Fruit fly (Drosophila melanogaster) whole organism, prepupa: ENCODE data around the gene Ubi-p5E.
A peak's percentile ranks its signal among the peaks of the same experiment; 100 is the strongest.

Experiments
- Blimp-1 ChIP-seq: fragments of 200-800 bp; sonication (Bioruptor generic); optimal IDR thresholded peaks from 3 replicates; lab custom pipeline; 2017; ENCODE audit warnings: missing biosample characterization, missing genetic modification characterization, mild to moderate bottlenecking, moderate library complexity, missing genetic modification reagents
- CG10631 ChIP-seq: fragments of 200-800 bp; sonication (Bioruptor generic); optimal IDR thresholded peaks from 2 replicates; lab custom pipeline; 2016; ENCODE audit warnings: missing biosample characterization, missing genetic modification characterization
- CG11762 ChIP-seq: fragments of 200-800 bp; sonication (Bioruptor generic); optimal IDR thresholded peaks from 3 replicates; lab custom pipeline; 2016; ENCODE audit warnings: missing biosample characterization, missing genetic modification characterization; ENCODE audit not compliant: insufficient read depth
- CG11902 ChIP-seq: fragments of 200-800 bp; sonication (Bioruptor generic); optimal IDR thresholded peaks from 3 replicates; lab custom pipeline; 2016; ENCODE audit warnings: missing biosample characterization, missing genetic modification characterization
- CG15336 ChIP-seq: fragments of 200-800 bp; sonication (Bioruptor generic); IDR thresholded peaks from 2 replicates; pipeline ENCODE4 v1.3.6; 2022; ENCODE audit warnings: missing biosample characterization, missing genetic modification characterization
- CG1621 ChIP-seq: fragments of 200-800 bp; sonication (Bioruptor generic); optimal IDR thresholded peaks from 3 replicates; lab custom pipeline; 2018; ENCODE audit warnings: missing biosample characterization, mild to moderate bottlenecking, missing genetic modification characterization
- CG16779 ChIP-seq: fragments of 200-800 bp; sonication (Bioruptor generic); optimal IDR thresholded peaks from 3 replicates; lab custom pipeline; 2017; ENCODE audit warnings: missing biosample characterization, mild to moderate bottlenecking, missing genetic modification characterization
- CG3032 ChIP-seq: fragments of 200-800 bp; optimal IDR thresholded peaks from 2 replicates; lab custom pipeline; 2019; ENCODE audit warnings: missing biosample characterization, mild to moderate bottlenecking, missing genetic modification characterization, moderate library complexity
- CG31627 ChIP-seq: fragments of 200-800 bp; sonication (Bioruptor generic); optimal IDR thresholded peaks from 3 replicates; lab custom pipeline; 2016; ENCODE audit warnings: missing biosample characterization, missing genetic modification characterization
- CG34406 ChIP-seq: fragments of 200-800 bp; sonication (Bioruptor generic); optimal IDR thresholded peaks from 3 replicates; lab custom pipeline; 2016; ENCODE audit warnings: missing biosample characterization, missing genetic modification characterization
- CG3919 ChIP-seq: fragments of 200-800 bp; sonication (Bioruptor generic); optimal IDR thresholded peaks from 3 replicates; lab custom pipeline; 2016; ENCODE audit warnings: missing biosample characterization, missing genetic modification characterization
- CG4318 ChIP-seq: fragments of 200-800 bp; sonication (Bioruptor generic); optimal IDR thresholded peaks from 3 replicates; lab custom pipeline; 2017; ENCODE audit warnings: missing biosample characterization, mild to moderate bottlenecking, missing genetic modification characterization
- CG6163 ChIP-seq: fragments of 200-800 bp; sonication (Bioruptor generic); IDR thresholded peaks from 3 replicates; pipeline ENCODE4 v1.3.6; 2022; ENCODE audit warnings: missing biosample characterization, missing genetic modification characterization
- CG6276 ChIP-seq: fragments of 200-800 bp; sonication (Bioruptor generic); optimal IDR thresholded peaks from 2 replicates; lab custom pipeline; 2017; ENCODE audit warnings: missing biosample characterization, mild to moderate bottlenecking, missing genetic modification characterization
- CG6792 ChIP-seq: fragments of 200-800 bp; sonication (Bioruptor generic); optimal IDR thresholded peaks from 3 replicates; lab custom pipeline; 2016; ENCODE audit warnings: missing biosample characterization, missing genetic modification characterization
- CG6808 ChIP-seq: fragments of 200-800 bp; sonication (Bioruptor generic); optimal IDR thresholded peaks from 3 replicates; lab custom pipeline; 2017; ENCODE audit warnings: missing biosample characterization, missing genetic modification characterization, mild to moderate bottlenecking, moderate library complexity, missing genetic modification reagents
- CG6854 ChIP-seq: fragments of 200-800 bp; sonication (Bioruptor generic); optimal IDR thresholded peaks from 2 replicates; lab custom pipeline; 2017; ENCODE audit warnings: missing biosample characterization, mild to moderate bottlenecking, missing genetic modification characterization
- CG7368 ChIP-seq: fragments of 200-800 bp; sonication (Bioruptor generic); optimal IDR thresholded peaks from 3 replicates; lab custom pipeline; 2016; ENCODE audit warnings: missing biosample characterization, missing genetic modification characterization
- CG8119 ChIP-seq: fragments of 200-800 bp; sonication (Bioruptor generic); IDR thresholded peaks from 3 replicates; pipeline ENCODE4 v1.3.6; 2022; ENCODE audit warnings: missing biosample characterization, missing genetic modification characterization
- CG8319 ChIP-seq: fragments of 200-800 bp; sonication (Bioruptor generic); optimal IDR thresholded peaks from 3 replicates; lab custom pipeline; 2016; ENCODE audit warnings: missing biosample characterization, missing genetic modification characterization
- CG8632 ChIP-seq: fragments of 200-800 bp; sonication (Bioruptor generic); optimal IDR thresholded peaks from 3 replicates; lab custom pipeline; 2016; ENCODE audit warnings: missing biosample characterization, missing genetic modification characterization
- CG9139 ChIP-seq: fragments of 200-800 bp; sonication (Bioruptor generic); optimal IDR thresholded peaks from 3 replicates; lab custom pipeline; 2017; ENCODE audit warnings: missing biosample characterization, mild to moderate bottlenecking, missing genetic modification characterization
- Eip75B ChIP-seq: fragments of 200-800 bp; sonication (Bioruptor generic); optimal IDR thresholded peaks from 3 replicates; lab custom pipeline; 2016; ENCODE audit warnings: missing biosample characterization, missing genetic modification characterization
- Eip78C ChIP-seq: fragments of 200-800 bp; sonication (Bioruptor generic); peaks from one replicate; lab custom pipeline; 2016; ENCODE audit warnings: missing biosample characterization, missing genetic modification characterization
- Eip93F ChIP-seq: fragments of 200-800 bp; sonication (Bioruptor generic); optimal IDR thresholded peaks from 2 replicates; lab custom pipeline; 2016; ENCODE audit warnings: missing biosample characterization, mild to moderate bottlenecking, missing genetic modification characterization
- Ets96B ChIP-seq: fragments of 200-800 bp; optimal IDR thresholded peaks from 2 replicates; lab custom pipeline; 2019; ENCODE audit warnings: missing biosample characterization, mild to moderate bottlenecking, missing genetic modification characterization, moderate library complexity
- Gug ChIP-seq: fragments of 200-800 bp; sonication (Bioruptor generic); IDR thresholded peaks from 2 replicates; pipeline ENCODE4 v1.3.6; 2022; ENCODE audit warnings: missing biosample characterization, missing genetic modification characterization
- Hr38 ChIP-seq: sonication (Bioruptor generic); optimal IDR thresholded peaks from 2 replicates; lab custom pipeline; 2016; ENCODE audit warnings: missing biosample characterization, missing genetic modification characterization
- Hr39 ChIP-seq: fragments of 200-800 bp; sonication (Bioruptor generic); optimal IDR thresholded peaks from 2 replicates; lab custom pipeline; 2016; ENCODE audit warnings: missing biosample characterization, missing genetic modification characterization
- Hr4 ChIP-seq: fragments of 200-800 bp; sonication (Bioruptor generic); optimal IDR thresholded peaks from 3 replicates; lab custom pipeline; 2016; ENCODE audit warnings: missing biosample characterization, missing genetic modification characterization
- Lpt ChIP-seq: fragments of 200-800 bp; sonication (Bioruptor generic); optimal IDR thresholded peaks from 3 replicates; lab custom pipeline; 2016; ENCODE audit warnings: missing biosample characterization, missing genetic modification characterization
- Met ChIP-seq: fragments of 200-800 bp; sonication (Bioruptor generic); optimal IDR thresholded peaks from 3 replicates; lab custom pipeline; 2016; ENCODE audit warnings: missing biosample characterization, missing genetic modification characterization
- OdsH ChIP-seq: fragments of 200-800 bp; sonication (Bioruptor generic); optimal IDR thresholded peaks from 3 replicates; lab custom pipeline; 2016; ENCODE audit warnings: missing biosample characterization, missing genetic modification characterization
- Smox ChIP-seq: fragments of 200-800 bp; sonication (Bioruptor generic); optimal IDR thresholded peaks from 3 replicates; lab custom pipeline; 2016; ENCODE audit warnings: missing biosample characterization, missing genetic modification characterization
- Sox14 ChIP-seq: fragments of 200-800 bp; sonication (Bioruptor generic); optimal IDR thresholded peaks from 3 replicates; lab custom pipeline; 2016; ENCODE audit warnings: missing biosample characterization, missing genetic modification characterization
- Sox15 ChIP-seq: fragments of 200-800 bp; sonication (Bioruptor generic); optimal IDR thresholded peaks from 3 replicates; lab custom pipeline; 2016; ENCODE audit warnings: missing biosample characterization, missing genetic modification characterization
- achi ChIP-seq: fragments of 200-800 bp; sonication (Bioruptor generic); optimal IDR thresholded peaks from 3 replicates; lab custom pipeline; 2016; ENCODE audit warnings: missing biosample characterization, missing genetic modification characterization
- acj6 ChIP-seq: fragments of 200-800 bp; sonication (Bioruptor generic); optimal IDR thresholded peaks from 3 replicates; lab custom pipeline; 2016; ENCODE audit warnings: missing biosample characterization, missing genetic modification characterization
- cyc ChIP-seq: fragments of 200-800 bp; sonication (Bioruptor generic); optimal IDR thresholded peaks from 3 replicates; lab custom pipeline; 2016; ENCODE audit warnings: missing biosample characterization, missing genetic modification characterization
- dac ChIP-seq: fragments of 200-800 bp; sonication (Bioruptor generic); optimal IDR thresholded peaks from 2 replicates; lab custom pipeline; 2017; ENCODE audit warnings: missing biosample characterization, mild to moderate bottlenecking, missing genetic modification characterization
- dsx ChIP-seq: fragments of 200-800 bp; optimal IDR thresholded peaks from 3 replicates; lab custom pipeline; 2019; ENCODE audit warnings: missing biosample characterization, mild to moderate bottlenecking, missing genetic modification characterization, moderate library complexity; ENCODE audit not compliant: poor library complexity, severe bottlenecking
- eg ChIP-seq: fragments of 200-800 bp; sonication (Bioruptor generic); IDR thresholded peaks from 3 replicates; pipeline ENCODE4 v1.3.6; 2022; ENCODE audit warnings: missing biosample characterization, missing genetic modification characterization
- fd59A ChIP-seq: fragments of 200-800 bp; sonication (Bioruptor generic); optimal IDR thresholded peaks from 2 replicates; lab custom pipeline; 2017; ENCODE audit warnings: missing biosample characterization, mild to moderate bottlenecking, missing genetic modification characterization, missing genetic modification reagents
- fd85E ChIP-seq: fragments of 200-800 bp; sonication (Bioruptor generic); optimal IDR thresholded peaks from 3 replicates; lab custom pipeline; 2016; ENCODE audit warnings: missing biosample characterization, missing genetic modification characterization
- lz ChIP-seq: fragments of 200-800 bp; sonication (Bioruptor generic); optimal IDR thresholded peaks from 3 replicates; lab custom pipeline; 2016; ENCODE audit warnings: missing biosample characterization, missing genetic modification characterization
- pdm3 ChIP-seq: fragments of 200-800 bp; sonication (Bioruptor generic); optimal IDR thresholded peaks from 3 replicates; lab custom pipeline; 2016; ENCODE audit warnings: missing biosample characterization, missing genetic modification characterization
- salr ChIP-seq, 2 experiments: fragments of 200-800 bp; sonication (Bioruptor generic); optimal IDR thresholded peaks; 3 replicates each; lab custom pipeline; 2016 to 2018; ENCODE audit warnings: missing biosample characterization in 2 of 2, missing genetic modification characterization in 2 of 2, mild to moderate bottlenecking in 1 of 2
- spab ChIP-seq: fragments of 200-800 bp; sonication (Bioruptor generic); optimal IDR thresholded peaks from 2 replicates; lab custom pipeline; 2017; ENCODE audit warnings: missing biosample characterization, mild to moderate bottlenecking, missing genetic modification characterization, missing genetic modification reagents
- ss ChIP-seq, 2 experiments: fragments of 200-800 bp; sonication (Bioruptor generic); optimal IDR thresholded peaks; 2 replicates in 1 of 2; 3 replicates in 1 of 2; lab custom pipeline; 2017 to 2018; ENCODE audit warnings: mild to moderate bottlenecking in 2 of 2, missing biosample characterization in 2 of 2, missing genetic modification characterization in 2 of 2, moderate library complexity in 1 of 2
- svp ChIP-seq: fragments of 200-800 bp; sonication (Bioruptor generic); peaks from one replicate; lab custom pipeline; 2016; ENCODE audit warnings: missing biosample characterization, missing genetic modification characterization
- topi ChIP-seq: fragments of 200-800 bp; sonication (Bioruptor generic); optimal IDR thresholded peaks from 3 replicates; lab custom pipeline; 2016; ENCODE audit warnings: missing biosample characterization, missing genetic modification characterization
- vri ChIP-seq: fragments of 200-800 bp; sonication (Bioruptor generic); optimal IDR thresholded peaks from 3 replicates; lab custom pipeline; 2016; ENCODE audit warnings: missing biosample characterization, mild to moderate bottlenecking, missing genetic modification characterization

The Ubi-p5E gene

DNA sequence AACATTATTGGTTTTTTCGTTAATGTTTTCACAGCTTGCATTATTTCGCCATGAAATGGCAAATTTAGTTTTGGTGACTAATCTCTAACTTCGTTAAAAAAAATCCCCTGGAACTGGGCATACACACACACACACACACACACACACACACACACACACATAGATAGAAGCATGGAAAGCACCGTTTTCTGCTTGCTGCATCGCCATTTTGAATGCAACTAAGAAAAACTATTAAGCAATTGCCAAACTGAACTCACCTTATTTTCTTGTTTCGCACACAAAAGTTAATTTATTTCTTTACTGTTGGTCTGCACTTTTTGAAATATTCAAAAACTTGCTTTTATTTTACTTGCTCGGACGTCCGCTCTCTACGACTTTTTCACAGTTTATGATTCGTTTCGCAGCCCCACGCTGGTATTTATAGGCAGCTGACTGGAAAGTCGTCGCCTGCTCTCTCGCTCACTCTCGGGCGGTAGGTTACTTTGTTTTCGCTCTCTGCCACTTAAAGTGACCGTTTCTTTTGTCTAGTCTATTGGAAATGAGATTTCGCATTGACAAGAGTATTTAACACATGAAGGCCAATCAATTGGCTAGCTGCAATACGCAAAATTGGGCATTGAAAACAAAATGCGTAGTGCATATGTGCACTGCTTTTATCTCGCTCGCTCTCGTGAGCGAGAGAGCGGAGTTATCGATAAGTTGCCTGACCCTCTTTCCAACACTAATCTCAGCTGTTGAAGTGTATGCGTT is 393 bp downstream of the Ubi-p5E start:
- no peak for TF ChIP-seq CG11902 (GFP tag; lab: Kevin White, UChicago)
- no peak for TF ChIP-seq vri (GFP tag; lab: Kevin White, UChicago)
- TF ChIP-seq CG34406 (GFP tag; lab: Kevin White, UChicago), result no peak
- peak; percentile 40 for TF ChIP-seq CG3919
- TF ChIP-seq Sox14, result peak; percentile 52
- no peak for TF ChIP-seq CG4318 (GFP tag; lab: Kevin White, UChicago)
- no peak for TF ChIP-seq CG3032
- peak; percentile 2 for TF ChIP-seq Blimp-1 (GFP tag; lab: Kevin White, UChicago)
- TF ChIP-seq Hr39 (GFP tag; lab: Kevin White, UChicago), result no peak
- TF ChIP-seq eg (GFP tag; lab: Robert Waterston, UW), result no peak
- no peak for TF ChIP-seq CG15336 (GFP tag; lab: Robert Waterston, UW)
- no peak for TF ChIP-seq OdsH (GFP tag; lab: Kevin White, UChicago)
- TF ChIP-seq svp, result peak; percentile 79
- TF ChIP-seq fd85E (GFP tag; lab: Kevin White, UChicago), result no peak
- TF ChIP-seq CG6854 (GFP tag; lab: Kevin White, UChicago), result no peak
- no peak for TF ChIP-seq Sox15 (GFP tag; lab: Kevin White, UChicago)
- peak; percentile 6 for TF ChIP-seq cyc (GFP tag; lab: Kevin White, UChicago)
- TF ChIP-seq CG31627 (GFP tag; lab: Kevin White, UChicago), result no peak
- TF ChIP-seq CG6792 (GFP tag; lab: Kevin White, UChicago), result no peak
- TF ChIP-seq fd59A (GFP tag; lab: Kevin White, UChicago), result no peak
- no peak for TF ChIP-seq spab
- no peak for TF ChIP-seq pdm3
- peak; percentile 4 for TF ChIP-seq CG8632
- TF ChIP-seq Hr4 (GFP tag; lab: Kevin White, UChicago), result no peak
- no peak for TF ChIP-seq dac
- no peak for TF ChIP-seq Ets96B (tag; lab: Kevin White, UChicago)
- no peak for TF ChIP-seq CG9139 (GFP tag; lab: Kevin White, UChicago)
- no peak for TF ChIP-seq CG6808
- TF ChIP-seq Gug (GFP tag; lab: Robert Waterston, UW), result no peak
- no peak for TF ChIP-seq CG16779 (tag; lab: Kevin White, UChicago)
- no peak for TF ChIP-seq Hr38 (GFP tag; lab: Kevin White, UChicago)
- no peak for TF ChIP-seq CG1621 (tag; lab: Kevin White, UChicago)
- TF ChIP-seq CG7368 (GFP tag; lab: Kevin White, UChicago), result no peak
- peak; percentile 33 for TF ChIP-seq achi (GFP tag; lab: Kevin White, UChicago)
- no peak for TF ChIP-seq Smox (GFP tag; lab: Kevin White, UChicago)
- TF ChIP-seq dsx, result peak; percentile 10
- TF ChIP-seq CG6276 (GFP tag; lab: Kevin White, UChicago), result no peak
- no peak for TF ChIP-seq lz (GFP tag; lab: Kevin White, UChicago)
- peak; percentile 27; the same call in 1 of the 3 replicates for TF ChIP-seq CG8119 (GFP tag; lab: Robert Waterston, UW)
- TF ChIP-seq Eip78C (GFP tag; lab: Kevin White, UChicago), result peak; percentile 72
- no peak for TF ChIP-seq salr (GFP tag; optimal IDR thresholded peaks at IDR 0.05; lab: Kevin White, UChicago)
- peak; percentile 27 for TF ChIP-seq Eip75B (GFP tag; lab: Kevin White, UChicago)
- no peak for TF ChIP-seq CG6163 (GFP tag; lab: Robert Waterston, UW)
- TF ChIP-seq CG11762, result no peak
- no peak for TF ChIP-seq Lpt (GFP tag; lab: Kevin White, UChicago)
- peak in 1 of 2 experiments; percentile 22 for TF ChIP-seq ss (GFP tag; optimal IDR thresholded peaks at IDR 0.05; lab: Kevin White, UChicago)
- TF ChIP-seq CG8319 (GFP tag; lab: Kevin White, UChicago), result no peak
- no peak for TF ChIP-seq Eip93F
- peak; percentile 34 for TF ChIP-seq Met (GFP tag; lab: Kevin White, UChicago)
- TF ChIP-seq topi (GFP tag; lab: Kevin White, UChicago), result peak; percentile 56
- TF ChIP-seq acj6, result no peak
- TF ChIP-seq CG10631 (GFP tag; lab: Kevin White, UChicago), result no peak
